Worm (Caenorhabditis elegans): ENCODE results near the gene sra-32.
A peak's percentile ranks its signal among the peaks of the same experiment; 100 is the strongest.

Gene sra-32

ce11 chrII:4571112-4571511 is 39.3 kb upstream of the sra-32 start:
- TF ChIP-seq flt-1 (GFP tag; IDR thresholded peaks at IDR 0.05) (0 out of 2 replicates have a peak, but pooled peaks have one; percentile 48), ztf-23 (GFP tag; IDR thresholded peaks at IDR 0.05) (peak; percentile 54; the same call in 1 of the 2 replicates), cog-1 (tag; optimal IDR thresholded peaks at IDR 0.05) (no peak)

- TF ChIP-seq med-1 (GFP tag; optimal IDR thresholded peaks at IDR 0.05; ENCODE audit: insufficient read depth) (no peak), ztf-29 (GFP tag; IDR thresholded peaks at IDR 0.05) (no peak), klf-2 (GFP tag; conservative IDR thresholded peaks at IDR 0.05) (no peak), ref-1 (GFP tag; conservative IDR thresholded peaks at IDR 0.05) (no peak), flt-1 (GFP tag; IDR thresholded peaks at IDR 0.05) (no peak), cog-1 (tag; optimal IDR thresholded peaks at IDR 0.05) (no peak), T22C8.4 (GFP tag; IDR thresholded peaks at IDR 0.05) (no peak), ztf-23 (GFP tag; IDR thresholded peaks at IDR 0.05) (no peak), tab-1 (GFP tag; IDR thresholded peaks at IDR 0.05) (no peak)
These were observed 34.5 kb upstream of the sra-32 start for ce11 chrII:4566237-4566636.

- TF ChIP-seq cog-1 (tag; optimal IDR thresholded peaks at IDR 0.05), result no peak
- no peak for TF ChIP-seq klf-2 (GFP tag; conservative IDR thresholded peaks at IDR 0.05)
- no peak for TF ChIP-seq T22C8.4 (GFP tag; IDR thresholded peaks at IDR 0.05)
- no peak for TF ChIP-seq ztf-23 (GFP tag; IDR thresholded peaks at IDR 0.05)
- no peak for TF ChIP-seq med-1 (GFP tag; optimal IDR thresholded peaks at IDR 0.05; ENCODE audit: insufficient read depth)
- no peak for TF ChIP-seq ztf-29 (GFP tag; IDR thresholded peaks at IDR 0.05)
- TF ChIP-seq ref-1 (GFP tag; conservative IDR thresholded peaks at IDR 0.05), result no peak
- no peak for TF ChIP-seq tab-1 (GFP tag; IDR thresholded peaks at IDR 0.05)
- TF ChIP-seq flt-1 (GFP tag; IDR thresholded peaks at IDR 0.05), result no peak
These were observed 33.4 kb upstream of the sra-32 start for ce11 chrII:4565205-4565604.

- TF ChIP-seq klf-2 (GFP tag; conservative IDR thresholded peaks at IDR 0.05) (no peak), med-1 (GFP tag; optimal IDR thresholded peaks at IDR 0.05; ENCODE audit: insufficient read depth) (no peak)
These were observed 30.8 kb upstream of the sra-32 start, which contains the start of gene dao-2 for ce11 chrII:4562503-4563000. dao-2 (plus strand) TSS chrII:4562950.

ce11 chrII:4560068-4560467 is 28.3 kb upstream of the sra-32 start, which contains the start of gene M03A1.8:
M03A1.8 (plus strand) TSS chrII:4560336.
- TF ChIP-seq T22C8.4 (GFP tag; IDR thresholded peaks at IDR 0.05), result no peak
- no peak for TF ChIP-seq ztf-29 (GFP tag; IDR thresholded peaks at IDR 0.05)
- no peak for TF ChIP-seq med-1 (GFP tag; optimal IDR thresholded peaks at IDR 0.05; ENCODE audit: insufficient read depth)
- TF ChIP-seq ztf-23 (GFP tag; IDR thresholded peaks at IDR 0.05), result no peak
- TF ChIP-seq ref-1 (GFP tag; conservative IDR thresholded peaks at IDR 0.05), result no peak
- TF ChIP-seq cog-1 (tag; optimal IDR thresholded peaks at IDR 0.05), result no peak
- no peak for TF ChIP-seq flt-1 (GFP tag; IDR thresholded peaks at IDR 0.05)
- TF ChIP-seq tab-1 (GFP tag; IDR thresholded peaks at IDR 0.05), result no peak
- no peak for TF ChIP-seq klf-2 (GFP tag; conservative IDR thresholded peaks at IDR 0.05)

- TF ChIP-seq cog-1 (tag; optimal IDR thresholded peaks at IDR 0.05), result no peak
- no peak for TF ChIP-seq med-1 (GFP tag; optimal IDR thresholded peaks at IDR 0.05; ENCODE audit: insufficient read depth)
- TF ChIP-seq ref-1 (GFP tag; conservative IDR thresholded peaks at IDR 0.05), result no peak
- no peak for TF ChIP-seq tab-1 (GFP tag; IDR thresholded peaks at IDR 0.05)
- no peak for TF ChIP-seq flt-1 (GFP tag; IDR thresholded peaks at IDR 0.05)
- no peak for TF ChIP-seq ztf-29 (GFP tag; IDR thresholded peaks at IDR 0.05)
- no peak for TF ChIP-seq klf-2 (GFP tag; conservative IDR thresholded peaks at IDR 0.05)
- no peak for TF ChIP-seq T22C8.4 (GFP tag; IDR thresholded peaks at IDR 0.05)
These were observed 25.7 kb upstream of the sra-32 start, which contains the start of gene M03A1.3 for ce11 chrII:4557487-4557886. M03A1.3 (plus strand) TSS chrII:4557787.

ce11 chrII:4552088-4552487 is 20.3 kb upstream of the sra-32 start:
- TF ChIP-seq klf-2 (GFP tag; conservative IDR thresholded peaks at IDR 0.05) (no peak), tab-1 (GFP tag; IDR thresholded peaks at IDR 0.05) (no peak), ztf-23 (GFP tag; IDR thresholded peaks at IDR 0.05) (no peak), med-1 (GFP tag; optimal IDR thresholded peaks at IDR 0.05; ENCODE audit: insufficient read depth) (no peak), flt-1 (GFP tag; IDR thresholded peaks at IDR 0.05) (no peak), T22C8.4 (GFP tag; IDR thresholded peaks at IDR 0.05) (no peak), ref-1 (GFP tag; conservative IDR thresholded peaks at IDR 0.05) (no peak), ztf-29 (GFP tag; IDR thresholded peaks at IDR 0.05) (no peak)

- no peak for TF ChIP-seq tab-1 (GFP tag; IDR thresholded peaks at IDR 0.05)
- no peak for TF ChIP-seq flt-1 (GFP tag; IDR thresholded peaks at IDR 0.05)
- no peak for TF ChIP-seq ztf-23 (GFP tag; IDR thresholded peaks at IDR 0.05)
- TF ChIP-seq cog-1 (tag; optimal IDR thresholded peaks at IDR 0.05), result no peak
- TF ChIP-seq ref-1 (GFP tag; conservative IDR thresholded peaks at IDR 0.05), result no peak
- no peak for TF ChIP-seq klf-2 (GFP tag; conservative IDR thresholded peaks at IDR 0.05)
- TF ChIP-seq ztf-29 (GFP tag; IDR thresholded peaks at IDR 0.05), result no peak
- no peak for TF ChIP-seq T22C8.4 (GFP tag; IDR thresholded peaks at IDR 0.05)
- TF ChIP-seq med-1 (GFP tag; optimal IDR thresholded peaks at IDR 0.05; ENCODE audit: insufficient read depth), result no peak
These were observed 19.0 kb upstream of the sra-32 start, which contains the start of gene K07E1.1 for ce11 chrII:4550783-4551182. K07E1.1 (plus strand) TSS chrII:4551083.

ce11 chrII:4549983-4550572 is 18.3 kb upstream of the sra-32 start:
- no peak for TF ChIP-seq med-1 (GFP tag; optimal IDR thresholded peaks at IDR 0.05; ENCODE audit: insufficient read depth)
- no peak for TF ChIP-seq ztf-29 (GFP tag; IDR thresholded peaks at IDR 0.05)
- no peak for TF ChIP-seq T22C8.4 (GFP tag; IDR thresholded peaks at IDR 0.05)
- no peak for TF ChIP-seq ztf-23 (GFP tag; IDR thresholded peaks at IDR 0.05)
- TF ChIP-seq ref-1 (GFP tag; conservative IDR thresholded peaks at IDR 0.05), result no peak
- no peak for TF ChIP-seq flt-1 (GFP tag; IDR thresholded peaks at IDR 0.05)
- TF ChIP-seq klf-2 (GFP tag; conservative IDR thresholded peaks at IDR 0.05), result no peak
- TF ChIP-seq tab-1 (GFP tag; IDR thresholded peaks at IDR 0.05), result no peak
- TF ChIP-seq cog-1 (tag; optimal IDR thresholded peaks at IDR 0.05), result no peak

ce11 chrII:4548408-4548807 is 16.6 kb upstream of the sra-32 start:
- TF ChIP-seq ref-1 (GFP tag; conservative IDR thresholded peaks at IDR 0.05) (no peak), tab-1 (GFP tag; IDR thresholded peaks at IDR 0.05) (no peak), flt-1 (GFP tag; IDR thresholded peaks at IDR 0.05) (no peak), T22C8.4 (GFP tag; IDR thresholded peaks at IDR 0.05) (no peak), klf-2 (GFP tag; conservative IDR thresholded peaks at IDR 0.05) (no peak), med-1 (GFP tag; optimal IDR thresholded peaks at IDR 0.05; ENCODE audit: insufficient read depth) (no peak), ztf-29 (GFP tag; IDR thresholded peaks at IDR 0.05) (no peak), ztf-23 (GFP tag; IDR thresholded peaks at IDR 0.05) (no peak), cog-1 (tag; optimal IDR thresholded peaks at IDR 0.05) (no peak)
